Fruit fly (Drosophila melanogaster): ENCODE results near the gene CG3939.
A peak's percentile ranks its signal among the peaks of the same experiment; 100 is the strongest.

CG3939 gene

DNA sequence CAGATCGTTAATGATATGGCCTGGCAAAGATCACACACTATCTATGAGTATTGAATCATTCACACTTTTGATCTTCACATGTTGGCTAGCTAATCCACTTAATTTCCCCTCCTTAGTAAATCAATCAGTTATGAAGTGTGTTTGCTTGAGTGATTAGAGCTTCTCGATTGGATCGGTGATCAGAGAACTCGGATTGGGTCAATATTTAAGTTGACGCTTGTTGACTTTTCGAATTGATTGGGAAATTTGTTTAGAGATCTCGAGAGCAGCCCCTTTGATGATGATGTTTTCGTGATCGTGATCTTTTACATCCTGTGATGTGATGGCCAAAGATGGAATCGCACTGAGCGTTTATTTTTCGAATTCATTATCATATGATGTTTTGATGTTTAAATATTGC is 13.6 kb downstream of the CG3939 start (continued):
- TF ChIP-seq gem (tag; optimal IDR thresholded peaks at IDR 0.05) (peak; percentile 42), Drgx (GFP tag; IDR thresholded peaks at IDR 0.05) (no peak), Atf3 (GFP tag; optimal IDR thresholded peaks at IDR 0.05) (no peak), klu (GFP tag; IDR thresholded peaks at IDR 0.05) (no peak), CG4360 (GFP tag; IDR thresholded peaks at IDR 0.05) (peak; percentile 41; the same call in 1 of the 2 replicates), Lim3 (GFP tag; IDR thresholded peaks at IDR 0.05) (no peak), MBD-R2 (GFP tag; IDR thresholded peaks at IDR 0.05) (no peak), C15 (GFP tag; IDR thresholded peaks at IDR 0.05) (no peak), NK7.1 (GFP tag; optimal IDR thresholded peaks at IDR 0.05) (no peak), HmgZ (tag; optimal IDR thresholded peaks at IDR 0.05) (peak; percentile 49), CG33213 (GFP tag; optimal IDR thresholded peaks at IDR 0.05) (peak; percentile 8), CG3065 (GFP tag; optimal IDR thresholded peaks at IDR 0.05) (no peak), CG13287 (GFP tag; IDR thresholded peaks at IDR 0.05; ENCODE audit: partially characterized antibody) (no peak), chinmo (GFP tag; IDR thresholded peaks at IDR 0.05; ENCODE audit: partially characterized antibody) (no peak), CG4617 (GFP tag; optimal IDR thresholded peaks at IDR 0.05; ENCODE audit: borderline replicate concordance) (no peak), Awh (GFP tag; IDR thresholded peaks at IDR 0.05) (peak; percentile 53; the same call in 1 of the 2 replicates), mirr (GFP tag; optimal IDR thresholded peaks at IDR 0.05) (peak; percentile 60), phol (tag; optimal IDR thresholded peaks at IDR 0.05) (no peak), shn (GFP tag; optimal IDR thresholded peaks at IDR 0.05) (no peak), NfI (GFP tag; optimal IDR thresholded peaks at IDR 0.05) (no peak), CG13775 (GFP tag; optimal IDR thresholded peaks at IDR 0.05) (no peak), disco-r (GFP tag; optimal IDR thresholded peaks at IDR 0.05) (no peak), sc (optimal IDR thresholded peaks at IDR 0.05) (no peak), sc (GFP tag; optimal IDR thresholded peaks at IDR 0.05) (no peak), CG4730 (GFP tag; IDR thresholded peaks at IDR 0.05) (no peak), NFAT (GFP tag; IDR thresholded peaks at IDR 0.05) (no peak), grau (tag; optimal IDR thresholded peaks at IDR 0.05) (peak; percentile 3), CG6813 (GFP tag; optimal IDR thresholded peaks at IDR 0.05) (peak; percentile 68), Oli (tag; optimal IDR thresholded peaks at IDR 0.05) (peak; percentile 2), Ravus (GFP tag; IDR thresholded peaks at IDR 0.05) (no peak), Dp (GFP tag; optimal IDR thresholded peaks at IDR 0.05) (no peak), CG12236 (GFP tag; optimal IDR thresholded peaks at IDR 0.05) (peak; percentile 40), ftz-f1 (GFP tag; optimal IDR thresholded peaks at IDR 0.05) (no peak), CG12155 (GFP tag; optimal IDR thresholded peaks at IDR 0.05) (no peak), danr (GFP tag; IDR thresholded peaks at IDR 0.05) (no peak), ewg (GFP tag; optimal IDR thresholded peaks at IDR 0.05) (peak; percentile 11), bcd (GFP tag; optimal IDR thresholded peaks at IDR 0.05) (peak; percentile 36), CG8924 (tag; optimal IDR thresholded peaks at IDR 0.05) (no peak), Hmr (GFP tag; optimal IDR thresholded peaks at IDR 0.05) (peak; percentile 47), al (GFP tag; IDR thresholded peaks at IDR 0.05) (no peak), D19B (GFP tag; optimal IDR thresholded peaks at IDR 0.05) (no peak), CG30403 (GFP tag; optimal IDR thresholded peaks at IDR 0.05) (no peak), CG15011 (GFP tag; optimal IDR thresholded peaks at IDR 0.05) (peak; percentile 21), bab2 (GFP tag; optimal IDR thresholded peaks at IDR 0.05) (peak; percentile 60), vfl (GFP tag; optimal IDR thresholded peaks at IDR 0.05) (no peak), CG9932 (GFP tag; IDR thresholded peaks at IDR 0.05) (no peak), E2f2 (GFP tag; IDR thresholded peaks at IDR 0.05) (no peak), Ada2b (GFP tag; IDR thresholded peaks at IDR 0.05) (peak; percentile 25; the same call in 1 of the 2 replicates), D19A (tag; optimal IDR thresholded peaks at IDR 0.05) (no peak), CG32767 (GFP tag; IDR thresholded peaks at IDR 0.05) (no peak), CG11456 (GFP tag; IDR thresholded peaks at IDR 0.05) (no peak), CG1529 (GFP tag; optimal IDR thresholded peaks at IDR 0.05) (peak; percentile 1), sens-2 (GFP tag; IDR thresholded peaks at IDR 0.05) (peak; percentile 23; the same call in 1 of the 2 replicates)
